Fruit fly (Drosophila melanogaster) whole organism, embryonic: ENCODE measurements around the gene Hand.
A peak's percentile ranks its signal among the peaks of the same experiment; 100 is the strongest.

ENCODE experiments used
- BEAF-32 ChIP-seq: fragments of 200-800 bp; sonication (Bioruptor generic); optimal IDR thresholded peaks from 3 replicates; lab custom pipeline; 2017; ENCODE audit warnings: missing biosample characterization, missing genetic modification characterization, mild to moderate bottlenecking, moderate library complexity, missing genetic modification reagents
- CG10462 ChIP-seq: fragments of 200-800 bp; sonication (Bioruptor generic); optimal IDR thresholded peaks from 2 replicates; lab custom pipeline; 2016; ENCODE audit warnings: missing biosample characterization, missing genetic modification characterization
- CG10565 ChIP-seq: fragments of 200-800 bp; sonication (Bioruptor generic); optimal IDR thresholded peaks from 3 replicates; lab custom pipeline; 2016; ENCODE audit warnings: missing biosample characterization, mild to moderate bottlenecking, missing genetic modification characterization
- CG11504 ChIP-seq: fragments of 200-800 bp; sonication (Bioruptor generic); optimal IDR thresholded peaks from 3 replicates; lab custom pipeline; 2019; ENCODE audit warnings: missing biosample characterization, mild to moderate bottlenecking, missing genetic modification characterization, moderate library complexity
- CG12299 ChIP-seq: fragments of 200-800 bp; sonication (Bioruptor generic); optimal IDR thresholded peaks from 2 replicates; lab custom pipeline; 2018; ENCODE audit warnings: missing biosample characterization, mild to moderate bottlenecking, missing genetic modification characterization
- CG12769 ChIP-seq: fragments of 200-800 bp; sonication (Bioruptor generic); optimal IDR thresholded peaks from 2 replicates; lab custom pipeline; 2019; ENCODE audit warnings: missing biosample characterization, mild to moderate bottlenecking, missing genetic modification characterization, moderate library complexity
- CG13123 ChIP-seq: fragments of 200-800 bp; sonication (Bioruptor generic); optimal IDR thresholded peaks from 2 replicates; lab custom pipeline; 2016; ENCODE audit warnings: missing biosample characterization, missing genetic modification characterization
- CG13624 ChIP-seq: fragments of 200-800 bp; sonication (Bioruptor generic); optimal IDR thresholded peaks from 2 replicates; lab custom pipeline; 2016; ENCODE audit warnings: missing biosample characterization, missing genetic modification characterization
- CG13894 ChIP-seq: fragments of 200-800 bp; sonication (Bioruptor generic); optimal IDR thresholded peaks from 3 replicates; lab custom pipeline; 2018; ENCODE audit warnings: missing biosample characterization, mild to moderate bottlenecking, missing genetic modification characterization, moderate library complexity
- CG17912 ChIP-seq: fragments of 200-800 bp; sonication (Bioruptor generic); optimal IDR thresholded peaks from 2 replicates; lab custom pipeline; 2018; ENCODE audit warnings: missing biosample characterization, mild to moderate bottlenecking, missing genetic modification characterization
- CG18619 ChIP-seq: fragments of 200-800 bp; sonication (Bioruptor generic); optimal IDR thresholded peaks from 3 replicates; lab custom pipeline; 2017; ENCODE audit warnings: missing biosample characterization, mild to moderate bottlenecking, missing genetic modification characterization
- CG2889 ChIP-seq: fragments of 200-800 bp; sonication (Bioruptor generic); IDR thresholded peaks from 3 replicates; pipeline ENCODE4 v1.3.6; 2022; ENCODE audit warnings: missing biosample characterization, missing genetic modification characterization
- CG32532 ChIP-seq: fragments of 200-800 bp; sonication (Bioruptor generic); IDR thresholded peaks from 2 replicates; pipeline ENCODE4 v1.3.6; 2022; ENCODE audit warnings: missing biosample characterization, missing genetic modification characterization
- CG3726 ChIP-seq: fragments of 200-800 bp; sonication (Bioruptor generic); IDR thresholded peaks from 3 replicates; pipeline ENCODE4, ENCODE4 v1.3.6; 2022; ENCODE audit warnings: missing biosample characterization, missing genetic modification characterization
- CG4360 ChIP-seq: fragments of 200-800 bp; sonication (Bioruptor generic); IDR thresholded peaks from 2 replicates; pipeline ENCODE4 v1.3.6; 2022; ENCODE audit warnings: missing biosample characterization, missing genetic modification characterization
- CG4424 ChIP-seq: fragments of 200-800 bp; sonication (Bioruptor generic); optimal IDR thresholded peaks from 3 replicates; lab custom pipeline; 2016; ENCODE audit warnings: missing biosample characterization, missing genetic modification characterization
- CG5180 ChIP-seq: fragments of 200-800 bp; sonication (Bioruptor generic); optimal IDR thresholded peaks from 3 replicates; lab custom pipeline; 2017; ENCODE audit warnings: missing biosample characterization, missing genetic modification characterization, mild to moderate bottlenecking, moderate library complexity, missing genetic modification reagents
- CG6254 ChIP-seq: fragments of 200-800 bp; sonication (Bioruptor generic); optimal IDR thresholded peaks from 3 replicates; lab custom pipeline; 2017; ENCODE audit warnings: mild to moderate bottlenecking, missing biosample characterization, missing genetic modification reagents, missing genetic modification characterization
- Camta ChIP-seq: fragments of 200-800 bp; sonication (Bioruptor generic); optimal IDR thresholded peaks from 2 replicates; lab custom pipeline; 2016; ENCODE audit warnings: missing biosample characterization, missing genetic modification characterization
- Chrac-16 ChIP-seq: fragments of 200-800 bp; sonication (Bioruptor generic); optimal IDR thresholded peaks from 3 replicates; lab custom pipeline; 2016; ENCODE audit warnings: missing biosample characterization, missing genetic modification characterization
- CkIIα-i1 ChIP-seq: fragments of 200-800 bp; sonication (Bioruptor generic); IDR thresholded peaks from 2 replicates; pipeline ENCODE4 v1.3.6; 2022; ENCODE audit warnings: missing biosample characterization, missing genetic modification characterization
- CrebB ChIP-seq: fragments of 200-800 bp; sonication (Bioruptor generic); optimal IDR thresholded peaks from 3 replicates; lab custom pipeline; 2018; ENCODE audit warnings: missing biosample characterization, mild to moderate bottlenecking, missing genetic modification characterization
- Dad ChIP-seq: fragments of 200-800 bp; sonication (Bioruptor generic); optimal IDR thresholded peaks from 3 replicates; lab custom pipeline; 2016; ENCODE audit warnings: missing biosample characterization, missing genetic modification characterization
- Drgx ChIP-seq: fragments of 200-800 bp; sonication (Bioruptor generic); IDR thresholded peaks from 2 replicates; pipeline ENCODE4 v1.3.6; 2022; ENCODE audit warnings: missing biosample characterization, missing genetic modification characterization
- MBD-R2 ChIP-seq: fragments of 200-800 bp; sonication (Bioruptor generic); IDR thresholded peaks from 2 replicates; pipeline ENCODE4 v1.3.6; 2022; ENCODE audit warnings: missing biosample characterization, missing genetic modification characterization
- Pdp1 ChIP-seq, 2 experiments: fragments of 200-800 bp; sonication (Bioruptor generic); optimal IDR thresholded peaks; 3 replicates each; lab custom pipeline; 2016; ENCODE audit warnings: missing biosample characterization in 2 of 2, missing genetic modification characterization in 2 of 2, mild to moderate bottlenecking in 1 of 2, moderate library complexity in 1 of 2
- Sox102F ChIP-seq: fragments of 200-800 bp; sonication (Bioruptor generic); optimal IDR thresholded peaks from 2 replicates; lab custom pipeline; 2018; ENCODE audit warnings: missing biosample characterization, mild to moderate bottlenecking, missing genetic modification characterization, moderate library complexity
- Tbp ChIP-seq: fragments of >200 bp; optimal IDR thresholded peaks from 2 replicates; lab custom pipeline; 2018; ENCODE audit warnings: missing biosample characterization, missing genetic modification characterization
- Xbp1 ChIP-seq: fragments of 200-800 bp; sonication (Bioruptor generic); optimal IDR thresholded peaks from 3 replicates; lab custom pipeline; 2016; ENCODE audit warnings: missing biosample characterization, mild to moderate bottlenecking, missing genetic modification characterization
- Xrp1 ChIP-seq: fragments of 200-800 bp; sonication (Bioruptor generic); IDR thresholded peaks from 2 replicates; pipeline ENCODE4 v1.3.6; 2022; ENCODE audit warnings: missing biosample characterization, missing genetic modification characterization
- bbx ChIP-seq: fragments of 200-800 bp; sonication (Bioruptor generic); IDR thresholded peaks from 2 replicates; pipeline ENCODE4 v1.3.6; 2022; ENCODE audit warnings: missing biosample characterization, missing genetic modification characterization; ENCODE audit not compliant: partially characterized antibody
- croc ChIP-seq: fragments of 200-800 bp; sonication (Bioruptor generic); conservative IDR thresholded peaks from 3 replicates; pipeline ENCODE4 v1.3.6; 2022; ENCODE audit warnings: missing biosample characterization, missing genetic modification characterization
- dpn ChIP-seq, 2 experiments: fragments of 200-800 bp; sonication (Bioruptor generic); optimal IDR thresholded peaks; 3 replicates each; lab custom pipeline; 2016; ENCODE audit warnings: missing biosample characterization in 2 of 2, missing genetic modification characterization in 2 of 2
- hkb ChIP-seq, 2 experiments: fragments of 200-800 bp in 1 of 2; fragments of >200 bp in 1 of 2; sonication (Bioruptor generic) in 1 of 2; IDR thresholded peaks in 1 of 2; optimal IDR thresholded peaks in 1 of 2; 2 replicates each; pipeline versions ENCODE4 v1.3.6 to Lab custom; 2017 to 2022; ENCODE audit warnings: missing biosample characterization in 1 of 2, missing genetic modification characterization in 1 of 2
- lbe ChIP-seq: fragments of 200-800 bp; sonication (Bioruptor generic); optimal IDR thresholded peaks from 2 replicates; lab custom pipeline; 2016; ENCODE audit warnings: missing biosample characterization, mild to moderate bottlenecking, missing genetic modification characterization
- lola ChIP-seq, 3 experiments: fragments of >200 bp in 2 of 3; fragments of 200-800 bp in 1 of 3; sonication (Bioruptor generic) in 1 of 3; optimal IDR thresholded peaks; 2 replicates each; lab custom pipeline; 2017 to 2019; ENCODE audit warnings: missing biosample characterization in 3 of 3, missing genetic modification characterization in 3 of 3, mild to moderate bottlenecking in 1 of 3, moderate library complexity in 1 of 3
- mld ChIP-seq: fragments of 200-800 bp; sonication (Bioruptor generic); IDR thresholded peaks from 3 replicates; pipeline ENCODE4 v1.3.6; 2022; ENCODE audit warnings: missing biosample characterization, missing genetic modification characterization; ENCODE audit not compliant: partially characterized antibody
- nerfin-1 ChIP-seq: fragments of 200-800 bp; sonication (Bioruptor generic); optimal IDR thresholded peaks from 3 replicates; lab custom pipeline; 2019; ENCODE audit warnings: missing biosample characterization, mild to moderate bottlenecking, missing genetic modification characterization, moderate library complexity
- nom ChIP-seq: fragments of 200-800 bp; sonication (Bioruptor generic); optimal IDR thresholded peaks from 2 replicates; lab custom pipeline; 2017; ENCODE audit warnings: missing biosample characterization, missing genetic modification characterization, mild to moderate bottlenecking, moderate library complexity, missing genetic modification reagents
- onecut ChIP-seq: fragments of 200-800 bp; sonication (Bioruptor generic); IDR thresholded peaks from 2 replicates; pipeline ENCODE4 v1.3.6; 2022; ENCODE audit warnings: missing biosample characterization, missing genetic modification characterization
- otp ChIP-seq: fragments of 200-800 bp; sonication (Bioruptor generic); IDR thresholded peaks from 3 replicates; pipeline ENCODE4, ENCODE4 v1.3.6; 2022; ENCODE audit warnings: missing biosample characterization, missing genetic modification characterization
- repo ChIP-seq: fragments of 200-800 bp; sonication (Bioruptor generic); optimal IDR thresholded peaks from 2 replicates; lab custom pipeline; 2016; ENCODE audit warnings: missing biosample characterization, missing genetic modification characterization
- ro ChIP-seq: fragments of 200-800 bp; sonication (Bioruptor generic); IDR thresholded peaks from 2 replicates; pipeline ENCODE4 v1.3.6; 2022; ENCODE audit warnings: missing biosample characterization, missing genetic modification characterization
- salm ChIP-seq: fragments of 200-800 bp; sonication (Bioruptor generic); optimal IDR thresholded peaks from 2 replicates; lab custom pipeline; 2018; ENCODE audit warnings: missing biosample characterization, mild to moderate bottlenecking, missing genetic modification characterization
- scrt ChIP-seq: fragments of 200-800 bp; sonication (Bioruptor generic); optimal IDR thresholded peaks from 2 replicates; lab custom pipeline; 2018; ENCODE audit warnings: missing biosample characterization, mild to moderate bottlenecking, missing genetic modification characterization, moderate library complexity
- slbo ChIP-seq: fragments of 200-800 bp; sonication (Bioruptor generic); IDR thresholded peaks from 2 replicates; pipeline ENCODE4 v1.3.6; 2022; ENCODE audit warnings: missing biosample characterization, missing genetic modification characterization
- slou ChIP-seq: fragments of 200-800 bp; sonication (Bioruptor generic); optimal IDR thresholded peaks from 3 replicates; lab custom pipeline; 2016; ENCODE audit warnings: missing biosample characterization, missing genetic modification characterization
- sr ChIP-seq: fragments of 200-800 bp; sonication (Bioruptor generic); IDR thresholded peaks from 3 replicates; pipeline ENCODE4 v1.3.6; 2022; ENCODE audit warnings: missing biosample characterization, missing genetic modification characterization
- tll ChIP-seq, 2 experiments: fragments of 200-800 bp in 1 of 2; fragments of >200 bp in 1 of 2; sonication (Bioruptor generic) in 1 of 2; optimal IDR thresholded peaks; 2 replicates each; lab custom pipeline; 2017 to 2019; ENCODE audit warnings: missing biosample characterization in 2 of 2, missing genetic modification characterization in 2 of 2, mild to moderate bottlenecking in 1 of 2, moderate library complexity in 1 of 2
- toy ChIP-seq: fragments of 200-800 bp; sonication (Bioruptor generic); IDR thresholded peaks from 2 replicates; pipeline ENCODE4 v1.3.6; 2022; ENCODE audit warnings: missing biosample characterization, missing genetic modification characterization
- yki ChIP-seq: fragments of >200 bp; optimal IDR thresholded peaks from 3 replicates; lab custom pipeline; 2018

Hand gene

DNA sequence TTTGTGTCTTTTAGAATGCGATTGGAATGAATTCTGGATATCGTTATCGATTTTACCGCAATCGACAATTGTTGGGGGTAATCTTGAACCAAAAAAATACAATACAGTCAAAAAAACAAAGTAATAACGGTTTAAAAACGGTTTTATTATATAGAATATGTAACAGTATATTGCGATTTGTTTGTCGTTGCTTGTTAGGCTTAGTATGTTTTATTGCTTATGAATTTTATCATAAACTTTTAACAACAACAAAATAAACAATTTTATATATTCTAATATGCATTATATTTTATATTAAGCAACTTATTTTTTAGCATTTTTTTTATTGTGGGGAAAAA lies 4.6 kb upstream of the Hand start, which contains the start of gene CYLD (continued):
- TF ChIP-seq Drgx (GFP tag; lab: Robert Waterston, UW) (peak; percentile 68), MBD-R2 (peak; percentile 56), repo (GFP tag; lab: Kevin White, UChicago) (no peak), bbx (GFP tag; lab: Robert Waterston, UW) (no peak), Tbp (GFP tag; lab: Kevin White, UChicago) (no peak), scrt (no peak), CG2889 (GFP tag; lab: Robert Waterston, UW) (no peak), slbo (GFP tag; lab: Robert Waterston, UW) (peak; percentile 77), tll (GFP tag; optimal IDR thresholded peaks at IDR 0.05; lab: Kevin White, UChicago) (no peak), yki (lab: Kevin White, UChicago) (no peak), CkIIα-i1 (GFP tag; lab: Robert Waterston, UW) (no peak), CG10565 (no peak), nerfin-1 (tag; lab: Kevin White, UChicago) (peak; percentile 37), CG4424 (GFP tag; lab: Kevin White, UChicago) (peak; percentile 71), CG6254 (GFP tag; lab: Kevin White, UChicago) (peak; percentile 21), sr (GFP tag; lab: Robert Waterston, UW) (no peak), CG10462 (GFP tag; lab: Kevin White, UChicago) (peak; percentile 24), slou (GFP tag; lab: Kevin White, UChicago) (peak; percentile 73), croc (GFP tag; lab: Robert Waterston, UW) (no peak), CG13123 (GFP tag; lab: Kevin White, UChicago) (peak; percentile 67), CG11504 (peak; percentile 79), dpn (GFP tag; optimal IDR thresholded peaks at IDR 0.05; lab: Kevin White, UChicago) (peak; percentile 24 to 73), ro (GFP tag; lab: Robert Waterston, UW) (no peak), lola (GFP tag; optimal IDR thresholded peaks at IDR 0.05; lab: Kevin White, UChicago) (peak in 1 of 3 experiments; percentile 56), Dad (no peak), Pdp1 (GFP tag; optimal IDR thresholded peaks at IDR 0.05; lab: Kevin White, UChicago) (peak in 1 of 2 experiments; percentile 26), CG3726 (GFP tag; lab: Robert Waterston, UW) (no peak), CrebB (no peak), CG17912 (GFP tag; lab: Kevin White, UChicago) (no peak), CG13624 (GFP tag; lab: Kevin White, UChicago) (peak; percentile 44), CG12299 (tag; lab: Kevin White, UChicago) (peak; percentile 75), toy (GFP tag; lab: Robert Waterston, UW) (no peak), CG18619 (GFP tag; lab: Kevin White, UChicago) (peak; percentile 35), lbe (no peak), CG13894 (tag; lab: Kevin White, UChicago) (peak; percentile 58), Camta (GFP tag; lab: Kevin White, UChicago) (peak; percentile 5), Chrac-16 (GFP tag; lab: Kevin White, UChicago) (peak; percentile 60), CG12769 (tag; lab: Kevin White, UChicago) (peak; percentile 64), Xrp1 (peak; percentile 76), CG5180 (GFP tag; lab: Kevin White, UChicago) (no peak), BEAF-32 (GFP tag; lab: Kevin White, UChicago) (peak; percentile 15), CG4360 (GFP tag; lab: Robert Waterston, UW) (no peak), salm (tag; lab: Kevin White, UChicago) (peak; percentile 63), Sox102F (peak; percentile 84), mld (GFP tag; lab: Robert Waterston, UW) (no peak), onecut (GFP tag; lab: Robert Waterston, UW) (peak; percentile 59), Xbp1 (GFP tag; lab: Kevin White, UChicago) (peak; percentile 77), nom (GFP tag; lab: Kevin White, UChicago) (peak; percentile 26), otp (GFP tag; lab: Robert Waterston, UW) (no peak), hkb (optimal IDR thresholded peaks at IDR 0.05; lab: Kevin White, UChicago) (no peak), hkb (GFP tag; IDR thresholded peaks at IDR 0.05; lab: Robert Waterston, UW) (peak; percentile 85), CG32532 (GFP tag; lab: Robert Waterston, UW) (peak; percentile 84; the same call in 1 of the 2 replicates)
